Fruit fly (Drosophila melanogaster): Measurements from ENCODE around the gene CG4598.

Gene CG4598

dm6 chr2L:9966983-9967737 is 48.7 kb downstream of the CG4598 start, which contains the start of the genes Dref and RpL13 (continued):
- peak; percentile 75 for TF ChIP-seq D19B (GFP tag; optimal IDR thresholded peaks at IDR 0.05)
- TF ChIP-seq CrebB (tag; optimal IDR thresholded peaks at IDR 0.05): peak; percentile 92
- TF ChIP-seq Lpt (GFP tag; optimal IDR thresholded peaks at IDR 0.05): no peak
- TF ChIP-seq CG2875 (GFP tag; optimal IDR thresholded peaks at IDR 0.05): peak; percentile 91
- peak; percentile 81 to 88 for TF ChIP-seq Hr51 (GFP tag; optimal IDR thresholded peaks at IDR 0.05)
- TF ChIP-seq CG6791 (GFP tag; IDR thresholded peaks at IDR 0.05; ENCODE audit: partially characterized antibody): peak; percentile 69; the same call in 2 of the 3 replicates
- peak; percentile 32 for TF ChIP-seq Usf (GFP tag; optimal IDR thresholded peaks at IDR 0.05)
- TF ChIP-seq nerfin-2 (GFP tag; IDR thresholded peaks at IDR 0.05; ENCODE audit: partially characterized antibody): peak; percentile 83
- TF ChIP-seq oc (tag; optimal IDR thresholded peaks at IDR 0.05): peak; percentile 60
- peak; percentile 78 for TF ChIP-seq CG10274 (GFP tag; optimal IDR thresholded peaks at IDR 0.05)
- TF ChIP-seq Mrtf (GFP tag; IDR thresholded peaks at IDR 0.05): peak; percentile 52; the same call in 1 of the 3 replicates
- TF ChIP-seq tgo (GFP tag; IDR thresholded peaks at IDR 0.05): peak; percentile 72
- TF ChIP-seq CG14441 (GFP tag; IDR thresholded peaks at IDR 0.05): peak; percentile 43
- TF ChIP-seq tll (GFP tag; optimal IDR thresholded peaks at IDR 0.05): peak in 1 of 2 experiments; percentile 18
- peak; percentile 83 for TF ChIP-seq CG9437 (GFP tag; optimal IDR thresholded peaks at IDR 0.05)
- TF ChIP-seq psq (GFP tag; optimal IDR thresholded peaks at IDR 0.05): peak; percentile 44
- peak; percentile 77 for TF ChIP-seq seq (GFP tag; IDR thresholded peaks at IDR 0.05)
- TF ChIP-seq odd (GFP tag; optimal IDR thresholded peaks at IDR 0.05): peak; percentile 95
- peak; percentile 64 for TF ChIP-seq Bdp1 (GFP tag; optimal IDR thresholded peaks at IDR 0.05)
- TF ChIP-seq CG2889 (GFP tag; IDR thresholded peaks at IDR 0.05): no peak
- TF ChIP-seq CG42726 (GFP tag; IDR thresholded peaks at IDR 0.05; ENCODE audit: partially characterized antibody): no peak
- peak; percentile 78 for TF ChIP-seq run (tag; optimal IDR thresholded peaks at IDR 0.05)
- no peak for TF ChIP-seq aop (GFP tag; IDR thresholded peaks at IDR 0.05)
- peak; percentile 94 for TF ChIP-seq fd64A (GFP tag; optimal IDR thresholded peaks at IDR 0.05)
- peak; percentile 89 for TF ChIP-seq pho (GFP tag; optimal IDR thresholded peaks at IDR 0.05)
- TF ChIP-seq CG8281 (tag; optimal IDR thresholded peaks at IDR 0.05): peak; percentile 70
- peak; percentile 90 for TF ChIP-seq slp2 (GFP tag; optimal IDR thresholded peaks at IDR 0.05)
- peak; percentile 85 for TF ChIP-seq Scr (GFP tag; IDR thresholded peaks at IDR 0.05; ENCODE audit: partially characterized antibody)
- peak; percentile 3; the same call in 1 of the 2 replicates for TF ChIP-seq CkIIα-i1 (GFP tag; IDR thresholded peaks at IDR 0.05)
- TF ChIP-seq Fer3 (tag; optimal IDR thresholded peaks at IDR 0.05): peak; percentile 89
- TF ChIP-seq fd96Cb (tag; optimal IDR thresholded peaks at IDR 0.05): peak; percentile 40
- TF ChIP-seq pzg (GFP tag; optimal IDR thresholded peaks at IDR 0.05): peak; percentile 83
- TF ChIP-seq Dll (GFP tag; IDR thresholded peaks at IDR 0.05; ENCODE audit: partially characterized antibody): peak; percentile 88
- peak in 1 of 3 experiments; percentile 61 for TF ChIP-seq lola (GFP tag; optimal IDR thresholded peaks at IDR 0.05)
- TF ChIP-seq sisA (GFP tag; IDR thresholded peaks at IDR 0.05): 0 out of 2 replicates have a peak, but pooled peaks have one; percentile 19
- peak; percentile 78 for TF ChIP-seq maf-S (GFP tag; optimal IDR thresholded peaks at IDR 0.05)
- TF ChIP-seq H2.0 (GFP tag; IDR thresholded peaks at IDR 0.05): peak; percentile 48; the same call in 1 of the 2 replicates
- TF ChIP-seq dmrt99B (tag; optimal IDR thresholded peaks at IDR 0.05): peak; percentile 81
- TF ChIP-seq CG1024 (GFP tag; IDR thresholded peaks at IDR 0.05): peak; percentile 69
- TF ChIP-seq CG6765 (GFP tag; optimal IDR thresholded peaks at IDR 0.05): peak; percentile 98
- peak; percentile 99 for TF ChIP-seq CG7987 (GFP tag; optimal IDR thresholded peaks at IDR 0.05)
- peak; percentile 92 for TF ChIP-seq CG14710 (tag; optimal IDR thresholded peaks at IDR 0.05)
- peak; percentile 73 for TF ChIP-seq btn (GFP tag; optimal IDR thresholded peaks at IDR 0.05)
- peak; percentile 55 for TF ChIP-seq CG15696 (tag; optimal IDR thresholded peaks at IDR 0.05)
- peak; percentile 52 for TF ChIP-seq esg (GFP tag; conservative IDR thresholded peaks at IDR 0.05)
- peak; percentile 92 for TF ChIP-seq CG18619 (GFP tag; optimal IDR thresholded peaks at IDR 0.05)
- peak; percentile 83 for TF ChIP-seq sob (GFP tag; IDR thresholded peaks at IDR 0.05)

Measured in whole organism, embryonic.